Fruit fly (Drosophila melanogaster) Kc167 (cell line): ENCODE results near the gene CG6712.

Experiments used
- Myc ChIP-seq: fragments of >200 bp; optimal IDR thresholded peaks from 2 replicates; lab custom pipeline; 2017; ENCODE audit warnings: missing external identifiers
- Sin3A ChIP-seq: fragments of >200 bp; optimal IDR thresholded peaks from 2 replicates; lab custom pipeline; 2018; ENCODE audit warnings: missing external identifiers
- h ChIP-seq: fragments of >200 bp; optimal IDR thresholded peaks from 3 replicates; lab custom pipeline; 2018; ENCODE audit warnings: missing external identifiers
- insv ChIP-seq: fragments of >200 bp; optimal IDR thresholded peaks from 3 replicates; lab custom pipeline; 2018; ENCODE audit warnings: missing external identifiers
- psq ChIP-seq: fragments of >200 bp; optimal IDR thresholded peaks from 2 replicates; lab custom pipeline; 2017; ENCODE audit warnings: missing external identifiers
- ttk ChIP-seq: sonication (Bioruptor generic); optimal IDR thresholded peaks from 2 replicates; lab custom pipeline; 2017; ENCODE audit warnings: missing external identifiers

Gene CG6712

DNA sequence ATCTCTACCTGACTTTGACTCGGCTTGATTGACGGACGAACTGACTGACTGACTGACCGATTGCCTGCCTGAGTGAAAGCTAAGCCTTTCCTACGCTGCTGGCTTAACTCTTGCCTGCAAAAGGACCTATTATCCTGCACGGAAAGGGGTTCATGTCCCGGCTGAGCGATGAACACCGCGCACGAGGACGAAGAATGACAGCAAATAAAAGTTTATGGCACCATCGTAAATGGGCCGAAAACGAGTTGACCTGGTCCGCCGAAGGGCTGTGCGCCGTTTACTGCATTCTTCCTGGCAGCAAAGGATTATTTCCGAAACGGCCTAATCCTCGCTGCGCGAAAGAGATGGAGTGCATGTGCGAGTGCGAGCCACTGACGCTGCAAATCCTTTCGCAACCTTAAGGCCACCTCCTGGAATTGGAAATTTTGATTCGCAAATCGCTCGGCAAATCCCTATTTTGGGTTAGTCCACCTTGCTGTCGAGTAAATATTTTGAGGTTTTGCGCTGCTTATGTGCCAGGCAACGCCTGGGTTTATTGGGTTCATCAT, 15.1 kb downstream of the CG6712 start:
- TF ChIP-seq Sin3A (lab: Kevin White, UChicago) = no peak
- no peak for TF ChIP-seq ttk (lab: Kevin White, UChicago)
- TF ChIP-seq h (lab: Kevin White, UChicago) = no peak
- TF ChIP-seq psq (lab: Kevin White, UChicago) = no peak
- TF ChIP-seq Myc = no peak
- no peak for TF ChIP-seq insv (lab: Kevin White, UChicago)

dm6 chr2L:12079827-12080381, 16.4 kb downstream of the CG6712 start:
- no peak for TF ChIP-seq h (lab: Kevin White, UChicago)
- no peak for TF ChIP-seq Myc
- no peak for TF ChIP-seq Sin3A (lab: Kevin White, UChicago)
- no peak for TF ChIP-seq psq (lab: Kevin White, UChicago)
- TF ChIP-seq insv (lab: Kevin White, UChicago) = no peak
- no peak for TF ChIP-seq ttk (lab: Kevin White, UChicago)

dm6 chr2L:12078695-12079094, 17.6 kb downstream of the CG6712 start:
- TF ChIP-seq Sin3A (lab: Kevin White, UChicago) (no peak), psq (lab: Kevin White, UChicago) (no peak), h (lab: Kevin White, UChicago) (no peak), Myc (no peak), insv (lab: Kevin White, UChicago) (no peak), ttk (lab: Kevin White, UChicago) (no peak)

dm6 chr2L:12078123-12078658, 18.1 kb downstream of the CG6712 start:
- TF ChIP-seq Sin3A (lab: Kevin White, UChicago) (no peak), insv (lab: Kevin White, UChicago) (no peak), psq (lab: Kevin White, UChicago) (no peak), Myc (no peak), h (lab: Kevin White, UChicago) (no peak), ttk (lab: Kevin White, UChicago) (no peak)

dm6 chr2L:12075850-12076249, 20.5 kb downstream of the CG6712 start, which contains the start of gene CG14947:
Gene CG14947, plus strand, starts transcription at chr2L:12076100.
- TF ChIP-seq ttk (lab: Kevin White, UChicago) (no peak), h (lab: Kevin White, UChicago) (no peak), Sin3A (lab: Kevin White, UChicago) (no peak), insv (lab: Kevin White, UChicago) (no peak), psq (lab: Kevin White, UChicago) (no peak), Myc (no peak)

- TF ChIP-seq Sin3A (lab: Kevin White, UChicago) (no peak), insv (lab: Kevin White, UChicago) (no peak), ttk (lab: Kevin White, UChicago) (no peak), psq (lab: Kevin White, UChicago) (no peak), h (lab: Kevin White, UChicago) (no peak), Myc (no peak)
Measured at dm6 chr2L:12066617-12067251, 29.6 kb downstream of the CG6712 start, which contains the start of gene firl. Gene firl, minus strand, starts transcription at chr2L:12066775.

DNA sequence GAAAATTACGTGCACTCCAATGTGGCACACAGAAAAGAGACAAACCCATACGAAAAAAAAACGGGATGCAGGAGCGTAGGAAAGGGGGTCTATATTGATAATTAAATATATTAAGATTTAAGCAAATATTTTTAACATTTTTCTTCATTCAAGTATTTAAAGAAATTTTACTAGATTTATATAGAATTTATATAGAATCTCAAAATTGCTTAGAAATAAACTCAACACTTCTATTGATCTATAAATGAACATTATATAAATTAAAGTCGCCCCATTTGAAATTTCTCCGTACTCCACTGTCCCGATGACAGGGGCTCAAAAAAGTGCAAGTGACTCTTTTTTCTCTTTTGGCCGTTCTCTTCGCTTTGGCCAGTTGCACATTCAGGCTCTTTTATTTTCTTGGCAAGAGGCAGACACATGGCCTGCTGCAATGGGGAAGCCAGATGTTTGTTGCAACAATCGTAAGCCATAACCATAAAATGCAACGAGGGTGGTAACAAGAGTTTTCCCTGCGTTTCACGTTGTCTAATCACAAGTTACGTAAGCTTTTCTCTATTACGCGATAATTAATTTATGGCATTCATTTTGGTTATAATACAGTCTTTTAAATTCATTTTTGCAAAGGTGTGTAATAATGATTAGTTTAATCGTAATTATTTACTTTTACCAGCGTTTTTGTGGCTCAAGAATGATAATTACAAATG, 30.5 kb downstream of the CG6712 start:
- TF ChIP-seq Myc (no peak), insv (lab: Kevin White, UChicago) (no peak), psq (lab: Kevin White, UChicago) (no peak), h (lab: Kevin White, UChicago) (no peak), Sin3A (lab: Kevin White, UChicago) (no peak), ttk (lab: Kevin White, UChicago) (no peak)

dm6 chr2L:12063035-12063434, 33.3 kb downstream of the CG6712 start, which contains the start of gene Rab3-GAP:
Gene Rab3-GAP, minus strand, starts transcription at chr2L:12063184.
- no peak for TF ChIP-seq psq (lab: Kevin White, UChicago)
- no peak for TF ChIP-seq Myc
- no peak for TF ChIP-seq insv (lab: Kevin White, UChicago)
- no peak for TF ChIP-seq ttk (lab: Kevin White, UChicago)
- no peak for TF ChIP-seq Sin3A (lab: Kevin White, UChicago)
- TF ChIP-seq h (lab: Kevin White, UChicago) = no peak

DNA sequence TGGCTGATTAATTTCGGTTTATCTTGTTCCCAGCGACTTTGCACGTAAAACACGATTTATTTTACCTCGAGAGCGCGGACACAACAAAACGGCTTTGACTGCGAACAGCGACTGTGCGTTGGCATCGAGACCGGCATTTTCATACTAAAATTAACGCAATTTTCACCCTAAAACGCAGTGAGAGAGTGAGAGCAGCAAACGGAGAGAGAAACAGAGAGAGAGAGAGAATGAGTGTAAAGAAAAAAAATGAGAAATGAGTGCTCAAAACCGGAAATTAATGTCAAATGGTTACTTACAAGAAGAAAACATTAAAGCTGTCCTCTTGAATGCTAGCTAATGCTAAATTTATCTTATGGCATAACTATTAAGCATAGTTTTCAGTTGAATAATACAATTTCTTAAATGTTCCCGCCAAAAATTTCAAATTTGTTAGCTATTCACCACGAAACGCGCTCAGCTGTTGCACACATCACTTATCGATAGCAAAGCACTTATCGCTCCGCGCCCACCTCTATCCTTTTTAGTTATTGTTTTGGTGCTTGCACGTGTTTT, 40.4 kb downstream of the CG6712 start, which contains the start of the genes JhI-21, RpL7-like and CG34164:
Gene JhI-21, minus strand, starts transcription at position 206 of the 552 bp plus-strand sequence.
Gene RpL7-like, plus strand, starts transcription at position 490 of the 552 bp plus-strand sequence.
Gene CG34164, plus strand, starts transcription at position 512 of the 552 bp plus-strand sequence.
- TF ChIP-seq ttk (lab: Kevin White, UChicago) (no peak), h (lab: Kevin White, UChicago) (no peak), insv (lab: Kevin White, UChicago) (no peak), Sin3A (lab: Kevin White, UChicago) (no peak), psq (lab: Kevin White, UChicago) (no peak), Myc (no peak)

dm6 chr2L:12053365-12053764, 42.9 kb downstream of the CG6712 start:
- TF ChIP-seq h (lab: Kevin White, UChicago) = no peak

DNA sequence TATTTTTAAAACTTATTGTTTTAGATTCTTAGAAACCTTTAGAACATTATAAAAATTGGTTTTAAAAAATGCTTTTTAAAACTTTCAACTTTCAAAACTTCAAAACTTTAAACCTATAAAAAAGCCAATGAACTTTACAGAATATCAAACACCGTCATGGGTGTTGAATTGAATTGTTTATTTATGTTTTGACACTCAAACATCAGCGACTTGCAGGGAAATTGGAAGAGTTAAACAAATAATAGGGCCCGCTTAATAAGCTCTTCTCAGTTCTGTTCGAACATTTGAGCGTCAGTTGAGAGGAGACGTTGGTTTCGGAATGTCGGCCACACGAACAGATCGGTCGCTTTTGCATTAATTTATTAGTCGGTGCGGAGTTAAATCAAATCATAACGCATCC, 47.2 kb downstream of the CG6712 start, which contains the start of gene PLCXD:
Gene PLCXD, plus strand, starts transcription at position 286 of the 400 bp plus-strand sequence.
- TF ChIP-seq h (lab: Kevin White, UChicago) (no peak), Sin3A (lab: Kevin White, UChicago) (no peak), psq (lab: Kevin White, UChicago) (no peak), insv (lab: Kevin White, UChicago) (no peak), Myc (no peak), ttk (lab: Kevin White, UChicago) (no peak)
